Fruit fly (Drosophila melanogaster) whole organism: ENCODE measurements around the gene CG43060.

Experiments used
- CG8478 ChIP-seq: fragments of >200 bp; optimal IDR thresholded peaks from 2 replicates; lab custom pipeline; 2018; ENCODE audit warnings: inconsistent platforms
- pan ChIP-seq: fragments of >200 bp; optimal IDR thresholded peaks from 2 replicates; lab custom pipeline; 2017
- psq ChIP-seq: fragments of >200 bp; optimal IDR thresholded peaks from 2 replicates; lab custom pipeline; 2017

DNA sequence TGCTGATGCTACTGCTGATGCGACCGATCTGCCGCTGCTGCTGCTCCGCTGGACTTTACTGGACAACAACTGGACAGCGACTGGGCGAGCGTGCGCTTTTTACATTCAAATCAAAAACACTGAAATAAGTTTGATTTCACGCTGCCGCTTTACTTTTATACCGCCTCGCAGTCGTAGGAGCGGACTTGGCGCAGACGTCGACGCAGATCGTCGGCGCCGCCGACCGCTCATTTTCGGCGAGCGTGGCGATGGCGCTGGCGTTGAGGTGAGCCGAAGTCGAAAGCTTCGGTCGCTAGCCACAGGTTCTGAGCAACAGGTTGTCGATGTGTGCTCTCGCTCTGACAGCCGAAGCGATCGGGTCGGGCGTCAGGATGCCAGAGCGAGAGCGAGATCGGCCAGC is 45.3 kb upstream of the CG43060 start, which contains the start of gene Elovl7:
- TF ChIP-seq psq (lab: Kevin White, UChicago) (no peak), pan (lab: Kevin White, UChicago) (no peak), CG8478 (lab: Kevin White, UChicago) (no peak)
